Worm (Caenorhabditis elegans) whole organism, L1 larva: Measurements from ENCODE around the gene dod-22.
A peak's percentile ranks its signal among the peaks of the same experiment; 100 is the strongest.

Source experiments
- Y116A8C.19 ChIP-seq: sonication (generic microtip); optimal IDR thresholded peaks from 2 replicates; lab custom pipeline; 2016; ENCODE audit warnings: missing compliant biosample characterization, missing genetic modification characterization, borderline replicate concordance
- aha-1 ChIP-seq: fragments of 150-350 bp; optimal IDR thresholded peaks from 2 replicates; lab custom pipeline; 2014; ENCODE audit warnings: missing biosample characterization, missing genetic modification characterization
- alr-1 ChIP-seq: fragments of 200-800 bp; sonication (Bioruptor generic); optimal IDR thresholded peaks from 2 replicates; lab custom pipeline; 2018; ENCODE audit warnings: borderline replicate concordance, mild to moderate bottlenecking, missing genetic modification characterization, missing compliant biosample characterization
- blmp-1 ChIP-seq: fragments of 150-350 bp; optimal IDR thresholded peaks from 2 replicates; lab custom pipeline; 2014; ENCODE audit warnings: missing biosample characterization, missing genetic modification characterization
- dsc-1 ChIP-seq: sonication (generic microtip); optimal IDR thresholded peaks from 2 replicates; lab custom pipeline; 2016; ENCODE audit warnings: mild to moderate bottlenecking, missing genetic modification characterization, missing compliant biosample characterization
- efl-1 ChIP-seq, 4 experiments: fragments of 150-350 bp; optimal IDR thresholded peaks in 3 of 4; peaks in 1 of 4; 1 replicate in 1 of 4; 2 replicates in 3 of 4; lab custom pipeline; 2014; ENCODE audit warnings: missing biosample characterization in 2 of 4, missing genetic modification characterization in 2 of 4, missing genetic modification reagents in 2 of 4
- efl-3 ChIP-seq: fragments of 200-800 bp; sonication (Bioruptor generic); optimal IDR thresholded peaks from 2 replicates; lab custom pipeline; 2018; ENCODE audit warnings: mild to moderate bottlenecking, missing genetic modification characterization, missing compliant biosample characterization
- elt-2 ChIP-seq: sonication (generic microtip); optimal IDR thresholded peaks from 2 replicates; lab custom pipeline; 2016; ENCODE audit warnings: missing genetic modification characterization, mild to moderate bottlenecking, inconsistent platforms, missing compliant biosample characterization, missing genetic modification reagents
- elt-3 ChIP-seq, 6 experiments: fragments of 150-350 bp in 1 of 6; sonication (generic microtip); optimal IDR thresholded peaks; 2 replicates each; lab custom pipeline; 2017 to 2018; ENCODE audit warnings: missing biosample characterization in 6 of 6, missing genetic modification characterization in 6 of 6, inconsistent platforms in 1 of 6
- ets-5 ChIP-seq: fragments of 200-800 bp; sonication (Bioruptor generic); IDR thresholded peaks from 2 replicates; pipeline ENCODE4 v1.3.6; 2022; ENCODE audit warnings: missing genetic modification characterization, missing compliant biosample characterization
- fkh-4 ChIP-seq: sonication (generic microtip); optimal IDR thresholded peaks from 2 replicates; lab custom pipeline; 2016; ENCODE audit warnings: missing compliant biosample characterization, missing genetic modification characterization, borderline replicate concordance
- grh-1 ChIP-seq: fragments of 200-800 bp; sonication (Bioruptor generic); IDR thresholded peaks from 2 replicates; pipeline ENCODE4 v1.3.6; 2022; ENCODE audit warnings: missing genetic modification reagents, missing genetic modification characterization, missing compliant biosample characterization
- hlh-17 ChIP-seq: fragments of 200-800 bp; sonication (Bioruptor generic); optimal IDR thresholded peaks from 2 replicates; lab custom pipeline; 2018; ENCODE audit warnings: missing genetic modification characterization, mild to moderate bottlenecking, missing compliant biosample characterization, moderate library complexity, borderline replicate concordance
- irx-1 ChIP-seq: sonication (generic microtip); optimal IDR thresholded peaks from 2 replicates; lab custom pipeline; 2016; ENCODE audit warnings: missing genetic modification characterization, missing compliant biosample characterization
- lin-13 ChIP-seq: fragments of 150-350 bp; optimal IDR thresholded peaks from 2 replicates; lab custom pipeline; 2014; ENCODE audit warnings: missing biosample characterization, missing genetic modification reagents, missing genetic modification characterization
- lin-14 ChIP-seq: fragments of 200-800 bp; sonication (Bioruptor generic); optimal IDR thresholded peaks from 2 replicates; lab custom pipeline; 2018; ENCODE audit warnings: mild to moderate bottlenecking, missing genetic modification characterization, moderate library complexity, missing compliant biosample characterization
- lin-35 ChIP-seq, 2 experiments: fragments of 150-350 bp; optimal IDR thresholded peaks; 2 replicates each; lab custom pipeline; 2014; ENCODE audit warnings: missing biosample characterization in 2 of 2, missing genetic modification characterization in 2 of 2, missing genetic modification reagents in 2 of 2
- mab-9 ChIP-seq: fragments of 200-800 bp; sonication (Bioruptor generic); IDR thresholded peaks from 2 replicates; pipeline ENCODE4 v1.3.6; 2022; ENCODE audit warnings: missing genetic modification reagents, missing genetic modification characterization, missing compliant biosample characterization
- mdl-1 ChIP-seq, 2 experiments: fragments of 150-350 bp; optimal IDR thresholded peaks; 2 replicates each; lab custom pipeline; 2014 to 2017; ENCODE audit warnings: missing biosample characterization in 2 of 2, missing genetic modification characterization in 2 of 2, inconsistent platforms in 1 of 2
- nhr-20 ChIP-seq: sonication (generic microtip); optimal IDR thresholded peaks from 2 replicates; lab custom pipeline; 2016; ENCODE audit warnings: mild to moderate bottlenecking, missing genetic modification characterization, missing compliant biosample characterization
- nhr-237 ChIP-seq: fragments of 150-350 bp; optimal IDR thresholded peaks from 2 replicates; lab custom pipeline; 2014; ENCODE audit warnings: missing biosample characterization, missing genetic modification characterization
- nhr-71 ChIP-seq: sonication (generic microtip); optimal IDR thresholded peaks from 2 replicates; lab custom pipeline; 2016; ENCODE audit warnings: mild to moderate bottlenecking, missing genetic modification characterization, moderate library complexity, missing compliant biosample characterization
- nhr-77 ChIP-seq: fragments of 150-350 bp; optimal IDR thresholded peaks from 2 replicates; lab custom pipeline; 2014; ENCODE audit warnings: missing biosample characterization, missing genetic modification characterization
- nhr-85 ChIP-seq: sonication (generic microtip); peaks from one replicate; lab custom pipeline; 2016; ENCODE audit warnings: missing genetic modification characterization, inconsistent platforms, missing compliant biosample characterization
- pqm-1 ChIP-seq: sonication (generic microtip); optimal IDR thresholded peaks from 3 replicates; lab custom pipeline; 2017; ENCODE audit warnings: missing biosample characterization, missing genetic modification characterization
- snpc-4 ChIP-seq: fragments of 150-350 bp; optimal IDR thresholded peaks from 2 replicates; lab custom pipeline; 2014; ENCODE audit warnings: missing biosample characterization, missing genetic modification characterization
- snu-23 ChIP-seq: sonication (generic microtip); optimal IDR thresholded peaks from 2 replicates; lab custom pipeline; 2016; ENCODE audit warnings: missing genetic modification characterization, missing compliant biosample characterization
- swsn-7 ChIP-seq: sonication (generic microtip); optimal IDR thresholded peaks from 2 replicates; lab custom pipeline; 2016; ENCODE audit warnings: missing genetic modification characterization, missing compliant biosample characterization
- unc-130 ChIP-seq: fragments of 150-350 bp; optimal IDR thresholded peaks from 2 replicates; lab custom pipeline; 2017; ENCODE audit warnings: missing biosample characterization, missing genetic modification characterization, inconsistent platforms
- unc-62 ChIP-seq: fragments of 150-350 bp; optimal IDR thresholded peaks from 2 replicates; lab custom pipeline; 2014; ENCODE audit warnings: missing biosample characterization, missing genetic modification reagents, missing genetic modification characterization
- zag-1 ChIP-seq: fragments of 150-350 bp; optimal IDR thresholded peaks from 2 replicates; lab custom pipeline; 2014; ENCODE audit warnings: missing biosample characterization, missing genetic modification characterization

The dod-22 gene

ce11 chrIV:12994376-12994775 is 29.2 kb downstream of the dod-22 start, which contains the start of gene K10D11.4:
Gene K10D11.4 (minus strand): TSS chrIV:12994476.
- no peak for TF ChIP-seq ets-5 (GFP tag; lab: Robert Waterston, UW)
- TF ChIP-seq efl-3 (GFP tag; lab: Kevin White, UChicago): no peak
- TF ChIP-seq nhr-77 (tag; lab: Kevin White, UChicago): no peak
- no peak for TF ChIP-seq unc-62 (GFP tag; lab: Kevin White, UChicago)
- no peak for TF ChIP-seq alr-1 (tag; lab: Kevin White, UChicago)
- no peak for TF ChIP-seq snpc-4

ce11 chrIV:12995886-12996285 is 30.7 kb downstream of the dod-22 start, which contains the start of gene K10D11.7:
Gene K10D11.7 (minus strand): TSS chrIV:12995986.
- TF ChIP-seq mab-9 (GFP tag; lab: Robert Waterston, UW): no peak
- no peak for TF ChIP-seq zag-1
- TF ChIP-seq lin-13: no peak
- TF ChIP-seq pqm-1: no peak
- TF ChIP-seq mdl-1 (tag; optimal IDR thresholded peaks at IDR 0.05; lab: Kevin White, UChicago): no peak

ce11 chrIV:12997560-12997959 is 32.4 kb downstream of the dod-22 start:
- TF ChIP-seq lin-35 (GFP tag; optimal IDR thresholded peaks at IDR 0.05; lab: Kevin White, UChicago) (peak in 1 of 2 experiments; percentile 13), alr-1 (tag; lab: Kevin White, UChicago) (no peak), blmp-1 (tag; lab: Kevin White, UChicago) (peak; percentile 77), nhr-20 (tag; lab: Kevin White, UChicago) (peak; percentile 16), efl-1 (optimal IDR thresholded peaks at IDR 0.05; lab: Kevin White, UChicago) (no peak), efl-1 (GFP tag; optimal IDR thresholded peaks at IDR 0.05 in 1 of 2; lab: Kevin White, UChicago) (no peak), snu-23 (peak; percentile 42), elt-3 (tag; optimal IDR thresholded peaks at IDR 0.05; lab: Kevin White, UChicago) (peak in 2 of 6 experiments; percentile 27 to 72), Y116A8C.19 (tag; lab: Kevin White, UChicago) (no peak), nhr-237 (tag; lab: Kevin White, UChicago) (no peak), grh-1 (GFP tag; lab: Robert Waterston, UW) (peak; percentile 55), nhr-71 (peak; percentile 56), aha-1 (tag; lab: Kevin White, UChicago) (no peak), irx-1 (no peak), lin-14 (GFP tag; lab: Kevin White, UChicago) (peak; percentile 29), nhr-85 (tag; lab: Kevin White, UChicago) (peak; percentile 85)

- TF ChIP-seq blmp-1 (tag; lab: Kevin White, UChicago) (peak; percentile 60), unc-130 (tag; lab: Kevin White, UChicago) (no peak)
Observed at ce11 chrIV:12999087-12999486, 33.9 kb downstream of the dod-22 start.

- peak; percentile 89 for TF ChIP-seq elt-2
- no peak for TF ChIP-seq efl-1 (optimal IDR thresholded peaks at IDR 0.05; lab: Kevin White, UChicago)
- TF ChIP-seq efl-1 (GFP tag; optimal IDR thresholded peaks at IDR 0.05 in 1 of 2; lab: Kevin White, UChicago): peak in 1 of 2 experiments; percentile 86
- TF ChIP-seq hlh-17 (GFP tag; lab: Kevin White, UChicago): no peak
- peak; percentile 13 for TF ChIP-seq lin-14 (GFP tag; lab: Kevin White, UChicago)
Observed at ce11 chrIV:13008405-13009208, 43.4 kb downstream of the dod-22 start, which contains the start of gene mbk-2. Gene mbk-2 (plus strand): TSS chrIV:13009158.

- TF ChIP-seq nhr-85 (tag; lab: Kevin White, UChicago): peak; percentile 22
- TF ChIP-seq dsc-1 (tag; lab: Kevin White, UChicago): peak; percentile 81
- peak; percentile 65 for TF ChIP-seq fkh-4
- no peak for TF ChIP-seq swsn-7 (tag; lab: Kevin White, UChicago)
Observed at ce11 chrIV:13009507-13009906, 44.3 kb downstream of the dod-22 start.
